Fruit fly (Drosophila melanogaster): ENCODE measurements around the gene CG16888.

DNA sequence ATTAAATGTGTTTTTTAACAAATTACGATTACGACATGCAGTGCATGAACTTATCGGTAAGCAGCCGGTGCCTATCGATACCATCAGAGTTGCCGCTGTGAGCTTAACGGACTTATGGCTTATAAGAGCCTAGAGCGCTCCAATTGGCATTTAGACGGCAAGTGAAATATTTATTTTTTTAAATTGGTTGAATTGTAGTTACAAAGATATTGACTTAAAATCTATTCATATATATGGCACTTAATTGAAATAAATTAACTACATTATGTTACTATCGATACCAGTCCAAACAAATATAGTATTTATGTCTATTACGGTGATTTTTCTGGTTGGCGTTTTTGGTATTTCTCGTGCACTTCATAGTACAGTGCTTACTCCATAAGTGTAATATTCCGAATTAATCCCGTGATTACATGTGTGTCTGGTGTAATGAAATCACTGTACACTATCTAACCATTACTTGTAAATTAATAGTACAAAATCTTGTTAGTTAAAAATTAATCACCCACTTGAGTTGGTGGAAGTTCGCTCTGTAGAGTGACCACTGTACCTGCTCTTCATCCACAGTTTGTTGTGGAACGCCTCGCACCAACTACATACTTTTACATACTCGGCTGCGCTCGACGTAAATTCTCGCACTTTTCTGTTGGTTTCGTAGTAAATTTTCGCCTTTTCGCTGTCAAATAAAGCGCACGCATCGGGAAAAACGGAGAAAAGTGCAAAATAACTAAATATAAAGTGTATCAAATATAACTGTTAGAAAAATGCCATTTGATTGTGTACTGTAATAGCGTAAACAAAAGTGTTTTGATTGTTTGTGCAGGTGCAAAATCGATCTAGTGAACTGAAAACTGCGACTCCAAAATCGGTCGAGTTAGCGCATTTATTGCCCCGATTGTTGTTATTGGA lies 22.2 kb upstream of the CG16888 start, which contains the start of the genes mRpS23 and CenG1A:
- TF ChIP-seq Dfd (GFP tag; optimal IDR thresholded peaks at IDR 0.05) (no peak), Abd-B (GFP tag; optimal IDR thresholded peaks at IDR 0.05) (no peak), psq (GFP tag; optimal IDR thresholded peaks at IDR 0.05) (peak; percentile 99), CG9705 (GFP tag; optimal IDR thresholded peaks at IDR 0.05) (peak; percentile 99), foxo (GFP tag; optimal IDR thresholded peaks at IDR 0.05) (peak; percentile 99 to 100), GATAd (GFP tag; optimal IDR thresholded peaks at IDR 0.05) (peak; percentile 98), h (GFP tag; optimal IDR thresholded peaks at IDR 0.05) (peak; percentile 100), tai (GFP tag; optimal IDR thresholded peaks at IDR 0.05) (no peak), usp (GFP tag; optimal IDR thresholded peaks at IDR 0.05) (no peak), brk (GFP tag; optimal IDR thresholded peaks at IDR 0.05) (no peak)

Measured in whole organism, wandering third instar larva.